Fruit fly (Drosophila melanogaster) whole organism, embryonic: ENCODE data around the gene CG17593.

Source experiments
- Atf-2 ChIP-seq: fragments of 200-800 bp; sonication (Bioruptor generic); optimal IDR thresholded peaks from 2 replicates; lab custom pipeline; 2016; ENCODE audit warnings: missing biosample characterization, missing genetic modification characterization
- Atf6 ChIP-seq: fragments of 200-800 bp; sonication (Bioruptor generic); IDR thresholded peaks from 2 replicates; pipeline ENCODE4 v1.3.6; 2022; ENCODE audit warnings: missing biosample characterization, missing genetic modification characterization
- Blimp-1 ChIP-seq: fragments of 200-800 bp; sonication (Bioruptor generic); optimal IDR thresholded peaks from 3 replicates; lab custom pipeline; 2018; ENCODE audit warnings: missing biosample characterization, missing genetic modification characterization, mild to moderate bottlenecking, moderate library complexity, missing genetic modification reagents
- CG10274 ChIP-seq: fragments of 200-800 bp; sonication (Bioruptor generic); optimal IDR thresholded peaks from 3 replicates; lab custom pipeline; 2017; ENCODE audit warnings: missing biosample characterization, mild to moderate bottlenecking, missing genetic modification characterization
- CG10321 ChIP-seq: fragments of 200-800 bp; sonication (Bioruptor generic); IDR thresholded peaks from 2 replicates; pipeline ENCODE4 v1.3.6; 2022; ENCODE audit warnings: missing biosample characterization, missing genetic modification characterization
- CG10654 ChIP-seq: fragments of 200-800 bp; sonication (Bioruptor generic); optimal IDR thresholded peaks from 2 replicates; lab custom pipeline; 2016; ENCODE audit warnings: missing biosample characterization, missing genetic modification characterization
- CG11723 ChIP-seq: fragments of 200-800 bp; sonication (Bioruptor generic); optimal IDR thresholded peaks from 2 replicates; lab custom pipeline; 2017; ENCODE audit warnings: missing biosample characterization, mild to moderate bottlenecking, missing genetic modification characterization
- CG15011 ChIP-seq: fragments of 200-800 bp; sonication (Bioruptor generic); optimal IDR thresholded peaks from 3 replicates; lab custom pipeline; 2018; ENCODE audit warnings: missing biosample characterization, mild to moderate bottlenecking, missing genetic modification characterization
- CG1529 ChIP-seq: fragments of 200-800 bp; sonication (Bioruptor generic); optimal IDR thresholded peaks from 3 replicates; lab custom pipeline; 2018; ENCODE audit warnings: missing biosample characterization, missing genetic modification characterization
- CG1647 ChIP-seq: fragments of 200-800 bp; sonication (Bioruptor generic); optimal IDR thresholded peaks from 3 replicates; lab custom pipeline; 2016; ENCODE audit warnings: missing biosample characterization, missing genetic modification characterization
- CG2120 ChIP-seq: fragments of 200-800 bp; sonication (Bioruptor generic); optimal IDR thresholded peaks from 3 replicates; lab custom pipeline; 2016; ENCODE audit warnings: missing biosample characterization, missing genetic modification characterization
- CG31224 ChIP-seq: fragments of 200-800 bp; sonication (Bioruptor generic); IDR thresholded peaks from 2 replicates; pipeline ENCODE4 v1.3.6; 2022; ENCODE audit warnings: missing biosample characterization, missing genetic modification characterization
- CG32532 ChIP-seq: fragments of 200-800 bp; sonication (Bioruptor generic); IDR thresholded peaks from 2 replicates; pipeline ENCODE4 v1.3.6; 2022; ENCODE audit warnings: missing biosample characterization, missing genetic modification characterization
- CG34224 ChIP-seq: fragments of 200-800 bp; sonication (Bioruptor generic); IDR thresholded peaks from 3 replicates; pipeline ENCODE4 v1.3.6; 2022; ENCODE audit warnings: missing biosample characterization, missing genetic modification characterization; ENCODE audit not compliant: partially characterized antibody
- CG4707 ChIP-seq: fragments of 200-800 bp; sonication (Bioruptor generic); optimal IDR thresholded peaks from 2 replicates; lab custom pipeline; 2018; ENCODE audit warnings: missing biosample characterization, mild to moderate bottlenecking, missing genetic modification characterization, moderate library complexity
- CG5953 ChIP-seq: fragments of 200-800 bp; sonication (Bioruptor generic); IDR thresholded peaks from 2 replicates; pipeline ENCODE4 v1.3.6; 2022; ENCODE audit warnings: missing biosample characterization, missing genetic modification characterization
- CG7372 ChIP-seq: fragments of 200-800 bp; sonication (Bioruptor generic); IDR thresholded peaks from 2 replicates; pipeline ENCODE4 v1.3.6; 2022; ENCODE audit warnings: missing biosample characterization, missing genetic modification characterization
- CG8359 ChIP-seq: fragments of 200-800 bp; sonication (Bioruptor generic); optimal IDR thresholded peaks from 2 replicates; lab custom pipeline; 2017; ENCODE audit warnings: missing biosample characterization, mild to moderate bottlenecking, missing genetic modification characterization, borderline replicate concordance
- CG9932 ChIP-seq: fragments of 200-800 bp; sonication (Bioruptor generic); IDR thresholded peaks from 2 replicates; pipeline ENCODE4 v1.3.6; 2022; ENCODE audit warnings: missing biosample characterization, missing genetic modification characterization
- Ets65A ChIP-seq: fragments of 200-800 bp; sonication (Bioruptor generic); peaks from one replicate; lab custom pipeline; 2016; ENCODE audit warnings: missing biosample characterization, missing genetic modification characterization
- Hmr ChIP-seq: fragments of 200-800 bp; sonication (Bioruptor generic); optimal IDR thresholded peaks from 3 replicates; lab custom pipeline; 2017; ENCODE audit warnings: mild to moderate bottlenecking, missing biosample characterization, missing genetic modification reagents, missing genetic modification characterization
- Hr39 ChIP-seq: fragments of >200 bp; optimal IDR thresholded peaks from 2 replicates; lab custom pipeline; 2017
- NFAT ChIP-seq: fragments of 200-800 bp; sonication (Bioruptor generic); IDR thresholded peaks from 2 replicates; pipeline ENCODE4 v1.3.6; 2022; ENCODE audit warnings: missing biosample characterization, missing genetic modification characterization
- Neu2 ChIP-seq: fragments of 200-800 bp; sonication (Bioruptor generic); optimal IDR thresholded peaks from 3 replicates; lab custom pipeline; 2016; ENCODE audit warnings: missing biosample characterization, missing genetic modification characterization, borderline replicate concordance
- Scr ChIP-seq: fragments of 200-800 bp; sonication (Bioruptor generic); IDR thresholded peaks from 2 replicates; pipeline ENCODE4 v1.3.6; 2022; ENCODE audit warnings: missing biosample characterization, missing genetic modification characterization; ENCODE audit not compliant: partially characterized antibody
- Sry-β ChIP-seq: fragments of 200-800 bp; sonication (Bioruptor generic); optimal IDR thresholded peaks from 2 replicates; lab custom pipeline; 2018; ENCODE audit warnings: missing biosample characterization, mild to moderate bottlenecking, missing genetic modification characterization, moderate library complexity
- Stat92E ChIP-seq, 3 experiments: fragments of >200 bp in 2 of 3; fragments of 200-800 bp in 1 of 3; sonication (Bioruptor generic) in 1 of 3; optimal IDR thresholded peaks; 2 replicates each; lab custom pipeline; 2017 to 2019; ENCODE audit warnings: missing biosample characterization in 3 of 3, missing genetic modification characterization in 3 of 3, mild to moderate bottlenecking in 1 of 3, moderate library complexity in 1 of 3
- ap ChIP-seq: fragments of 200-800 bp; sonication (Bioruptor generic); IDR thresholded peaks from 2 replicates; pipeline ENCODE4 v1.3.6; 2022; ENCODE audit warnings: missing biosample characterization, missing genetic modification characterization
- btn ChIP-seq: fragments of 200-800 bp; sonication (Bioruptor generic); optimal IDR thresholded peaks from 2 replicates; lab custom pipeline; 2016; ENCODE audit warnings: missing biosample characterization, missing genetic modification characterization
- crc ChIP-seq: fragments of 200-800 bp; sonication (Bioruptor generic); optimal IDR thresholded peaks from 2 replicates; lab custom pipeline; 2016; ENCODE audit warnings: missing biosample characterization, missing genetic modification characterization
- crol ChIP-seq: fragments of 200-800 bp; sonication (Bioruptor generic); IDR thresholded peaks from 2 replicates; pipeline ENCODE4 v1.3.6; 2022; ENCODE audit warnings: missing biosample characterization, missing genetic modification characterization
- fd64A ChIP-seq: fragments of 200-800 bp; sonication (Bioruptor generic); optimal IDR thresholded peaks from 3 replicates; lab custom pipeline; 2018; ENCODE audit warnings: missing biosample characterization, mild to moderate bottlenecking, missing genetic modification characterization
- gsb ChIP-seq: fragments of 200-800 bp; sonication (Bioruptor generic); IDR thresholded peaks from 2 replicates; pipeline ENCODE4 v1.3.6; 2022; ENCODE audit warnings: missing biosample characterization, missing genetic modification characterization
- ham ChIP-seq: fragments of 200-800 bp; sonication (Bioruptor generic); IDR thresholded peaks from 2 replicates; pipeline ENCODE4 v1.3.6; 2022; ENCODE audit warnings: missing biosample characterization, missing genetic modification characterization
- hkb ChIP-seq, 2 experiments: fragments of 200-800 bp in 1 of 2; fragments of >200 bp in 1 of 2; sonication (Bioruptor generic) in 1 of 2; IDR thresholded peaks in 1 of 2; optimal IDR thresholded peaks in 1 of 2; 2 replicates each; pipeline versions ENCODE4 v1.3.6 to Lab custom; 2017 to 2022; ENCODE audit warnings: missing biosample characterization in 1 of 2, missing genetic modification characterization in 1 of 2
- hth ChIP-seq: fragments of >200 bp; optimal IDR thresholded peaks from 2 replicates; lab custom pipeline; 2017; ENCODE audit warnings: inconsistent platforms
- lbe ChIP-seq: fragments of 200-800 bp; sonication (Bioruptor generic); optimal IDR thresholded peaks from 2 replicates; lab custom pipeline; 2016; ENCODE audit warnings: missing biosample characterization, mild to moderate bottlenecking, missing genetic modification characterization
- nau ChIP-seq: fragments of 200-800 bp; sonication (Bioruptor generic); optimal IDR thresholded peaks from 3 replicates; lab custom pipeline; 2017; ENCODE audit warnings: missing biosample characterization, mild to moderate bottlenecking, missing genetic modification characterization, missing genetic modification reagents
- peb ChIP-seq: fragments of 200-800 bp; sonication (Bioruptor generic); IDR thresholded peaks from 2 replicates; pipeline ENCODE4 v1.3.6; 2022; ENCODE audit warnings: missing biosample characterization, missing genetic modification characterization
- sens ChIP-seq: fragments of 200-800 bp; sonication (Bioruptor generic); peaks from one replicate; lab custom pipeline; 2016; ENCODE audit warnings: missing biosample characterization, missing genetic modification characterization
- slou ChIP-seq: fragments of 200-800 bp; sonication (Bioruptor generic); optimal IDR thresholded peaks from 3 replicates; lab custom pipeline; 2016; ENCODE audit warnings: missing biosample characterization, missing genetic modification characterization
- so ChIP-seq: fragments of 200-800 bp; sonication (Bioruptor generic); IDR thresholded peaks from 3 replicates; pipeline ENCODE4 v1.3.6; 2022; ENCODE audit warnings: missing biosample characterization, missing genetic modification characterization
- sug ChIP-seq: fragments of 200-800 bp; optimal IDR thresholded peaks from 2 replicates; lab custom pipeline; 2019; ENCODE audit warnings: missing biosample characterization, mild to moderate bottlenecking, missing genetic modification characterization, moderate library complexity
- z ChIP-seq: fragments of 200-800 bp; sonication (Bioruptor generic); IDR thresholded peaks from 3 replicates; pipeline ENCODE4 v1.3.6; 2022; ENCODE audit warnings: missing biosample characterization, missing genetic modification characterization

CG17593 gene

dm6 chr2L:3472242-3472641, 42.4 kb upstream of the CG17593 start, which contains the start of gene Pgant4 (continued):
- no peak for TF ChIP-seq Scr (GFP tag; lab: Robert Waterston, UW)
- TF ChIP-seq CG2120 (GFP tag; lab: Kevin White, UChicago) = peak; percentile 42
- no peak for TF ChIP-seq lbe (GFP tag; lab: Kevin White, UChicago)
- TF ChIP-seq crc = no peak
- no peak for TF ChIP-seq CG10274 (GFP tag; lab: Kevin White, UChicago)
- TF ChIP-seq CG8359 (GFP tag; lab: Kevin White, UChicago) = no peak
- no peak for TF ChIP-seq Atf-2 (GFP tag; lab: Kevin White, UChicago)
- TF ChIP-seq CG1529 = no peak
- TF ChIP-seq crol (GFP tag; lab: Robert Waterston, UW) = no peak
- peak; percentile 32; the same call in 1 of the 2 replicates for TF ChIP-seq ap
- peak; percentile 60 for TF ChIP-seq sug (tag; lab: Kevin White, UChicago)
- peak; percentile 68 for TF ChIP-seq Atf6 (GFP tag; lab: Robert Waterston, UW)
- no peak for TF ChIP-seq CG10321 (GFP tag; lab: Robert Waterston, UW)
- no peak for TF ChIP-seq Hr39 (lab: Kevin White, UChicago)
- no peak for TF ChIP-seq Stat92E (GFP tag; optimal IDR thresholded peaks at IDR 0.05; lab: Kevin White, UChicago)
- TF ChIP-seq CG9932 (GFP tag; lab: Robert Waterston, UW) = peak; percentile 85
- no peak for TF ChIP-seq Blimp-1 (GFP tag; lab: Kevin White, UChicago)
- no peak for TF ChIP-seq fd64A
- no peak for TF ChIP-seq hth (lab: Kevin White, UChicago)
- peak; percentile 55; the same call in 1 of the 2 replicates for TF ChIP-seq CG7372 (GFP tag; lab: Robert Waterston, UW)
- TF ChIP-seq CG32532 (GFP tag; lab: Robert Waterston, UW) = peak; percentile 93
- TF ChIP-seq Sry-β (GFP tag; lab: Kevin White, UChicago) = no peak
- TF ChIP-seq peb (GFP tag; lab: Robert Waterston, UW) = peak; percentile 6; the same call in 1 of the 2 replicates
- no peak for TF ChIP-seq CG11723 (GFP tag; lab: Kevin White, UChicago)
- peak; percentile 94 for TF ChIP-seq NFAT
- TF ChIP-seq CG4707 (GFP tag; lab: Kevin White, UChicago) = no peak
- TF ChIP-seq CG1647 = no peak
- TF ChIP-seq ham = no peak
- peak; percentile 28 for TF ChIP-seq CG10654 (GFP tag; lab: Kevin White, UChicago)
- TF ChIP-seq Hmr (GFP tag; lab: Kevin White, UChicago) = peak; percentile 44
- peak; percentile 23 for TF ChIP-seq slou (GFP tag; lab: Kevin White, UChicago)
- TF ChIP-seq Ets65A (GFP tag; lab: Kevin White, UChicago) = peak; percentile 41
- TF ChIP-seq Neu2 (GFP tag; lab: Kevin White, UChicago) = no peak
- no peak for TF ChIP-seq CG15011 (GFP tag; lab: Kevin White, UChicago)
- TF ChIP-seq so (GFP tag; lab: Robert Waterston, UW) = 0 out of 3 replicates have a peak, but pooled peaks have one; percentile 16
- no peak for TF ChIP-seq nau (GFP tag; lab: Kevin White, UChicago)
- TF ChIP-seq CG5953 = no peak
- TF ChIP-seq CG31224 = no peak; the same call in 1 of the 2 replicates
- peak; percentile 72 for TF ChIP-seq sens (GFP tag; lab: Kevin White, UChicago)
- no peak for TF ChIP-seq btn (GFP tag; lab: Kevin White, UChicago)
- no peak for TF ChIP-seq z (GFP tag; lab: Robert Waterston, UW)
- no peak for TF ChIP-seq CG34224
- TF ChIP-seq gsb (GFP tag; lab: Robert Waterston, UW) = peak; percentile 33; the same call in 1 of the 2 replicates
- TF ChIP-seq hkb (optimal IDR thresholded peaks at IDR 0.05; lab: Kevin White, UChicago) = no peak
- TF ChIP-seq hkb (GFP tag; IDR thresholded peaks at IDR 0.05; lab: Robert Waterston, UW) = no peak
